Worm (Caenorhabditis elegans): ENCODE results near the gene dpf-4.

dpf-4 gene

ce11 chrIII:5828065-5828464 lies 31.0 kb upstream of the dpf-4 start:
- no peak for TF ChIP-seq Y5F2A.4 (GFP tag; optimal IDR thresholded peaks at IDR 0.05)
- peak; percentile 31; the same call in 1 of the 2 replicates for TF ChIP-seq T26A8.4 (GFP tag; IDR thresholded peaks at IDR 0.05)
- no peak for TF ChIP-seq nhr-25 (tag; optimal IDR thresholded peaks at IDR 0.05; ENCODE audit: borderline replicate concordance, insufficient read depth)
- TF ChIP-seq madf-9 (GFP tag; conservative IDR thresholded peaks at IDR 0.05), result no peak
- no peak for TF ChIP-seq ZK546.5 (tag; optimal IDR thresholded peaks at IDR 0.05)
- no peak for TF ChIP-seq F49E8.2 (tag; optimal IDR thresholded peaks at IDR 0.05; ENCODE audit: borderline replicate concordance)
- peak; percentile 56; the same call in 1 of the 2 replicates for TF ChIP-seq lim-7 (GFP tag; IDR thresholded peaks at IDR 0.05)
- TF ChIP-seq tra-1 (GFP tag; IDR thresholded peaks at IDR 0.05), result 0 out of 2 replicates have a peak, but pooled peaks have one; percentile 11
- peak; percentile 5 for TF ChIP-seq hlh-11 (tag; optimal IDR thresholded peaks at IDR 0.05)
- TF ChIP-seq nhr-11 (tag; optimal IDR thresholded peaks at IDR 0.05), result no peak
- TF ChIP-seq arid-1 (GFP tag; conservative IDR thresholded peaks at IDR 0.05), result no peak
- no peak for TF ChIP-seq spr-3 (GFP tag; optimal IDR thresholded peaks at IDR 0.05)
- TF ChIP-seq ZK337.2 (GFP tag; IDR thresholded peaks at IDR 0.05), result no peak
- no peak for TF ChIP-seq Y105C5A.15 (GFP tag; IDR thresholded peaks at IDR 0.05)
- no peak for TF ChIP-seq D1046.2 (GFP tag; IDR thresholded peaks at IDR 0.05)
- TF ChIP-seq dmd-6 (GFP tag; IDR thresholded peaks at IDR 0.05), result no peak; the same call in 1 of the 2 replicates
- TF ChIP-seq nhr-6 (tag; optimal IDR thresholded peaks at IDR 0.05), result no peak
- TF ChIP-seq lin-38 (GFP tag; IDR thresholded peaks at IDR 0.05), result 0 out of 2 replicates have a peak, but pooled peaks have one; percentile 6
- 0 out of 2 replicates have a peak, but pooled peaks have one; percentile 31 for TF ChIP-seq Y48G9A.11 (GFP tag; IDR thresholded peaks at IDR 0.05)
- no peak for TF ChIP-seq saeg-2 (GFP tag; IDR thresholded peaks at IDR 0.05)
- TF ChIP-seq hlh-30 (tag; optimal IDR thresholded peaks at IDR 0.05; ENCODE audit: insufficient read depth), result no peak
- no peak for TF ChIP-seq hif-1 (tag; optimal IDR thresholded peaks at IDR 0.05)
- no peak for TF ChIP-seq mep-1 (tag; optimal IDR thresholded peaks at IDR 0.05)
- no peak for TF ChIP-seq fos-1 (tag; optimal IDR thresholded peaks at IDR 0.05)
- no peak for TF ChIP-seq unc-39 (tag; optimal IDR thresholded peaks at IDR 0.05)
- 0 out of 2 replicates have a peak, but pooled peaks have one; percentile 19 for TF ChIP-seq mdt-29 (GFP tag; IDR thresholded peaks at IDR 0.05)
- TF ChIP-seq egl-43 (GFP tag; IDR thresholded peaks at IDR 0.05), result 0 out of 2 replicates have a peak, but pooled peaks have one; percentile 44
- no peak for TF ChIP-seq vab-7 (GFP tag; IDR thresholded peaks at IDR 0.05)
- TF ChIP-seq fkh-10 (GFP tag; optimal IDR thresholded peaks at IDR 0.05), result no peak
- no peak for TF ChIP-seq R02D3.7 (tag; optimal IDR thresholded peaks at IDR 0.05)
- TF ChIP-seq hmg-1.1 (GFP tag; IDR thresholded peaks at IDR 0.05), result 0 out of 2 replicates have a peak, but pooled peaks have one; percentile 30
- no peak for TF ChIP-seq lin-1 (GFP tag; IDR thresholded peaks at IDR 0.05)
- no peak for TF ChIP-seq aha-1 (tag)
- TF ChIP-seq madf-5 (GFP tag; IDR thresholded peaks at IDR 0.05), result 0 out of 4 replicates have a peak, but pooled peaks of 1 of the 2 experiments have one; percentile 56

ce11 chrIII:5832442-5832841 lies 26.7 kb upstream of the dpf-4 start:
- no peak for TF ChIP-seq Y5F2A.4 (GFP tag; optimal IDR thresholded peaks at IDR 0.05)
- TF ChIP-seq mdt-29 (GFP tag; IDR thresholded peaks at IDR 0.05), result no peak
- TF ChIP-seq ztf-11 (tag; optimal IDR thresholded peaks at IDR 0.05), result no peak
- no peak for TF ChIP-seq F44E2.7 (GFP tag; IDR thresholded peaks at IDR 0.05)
- no peak for TF ChIP-seq ceh-82 (tag; optimal IDR thresholded peaks at IDR 0.05)
- TF ChIP-seq zfp-2 (tag; optimal IDR thresholded peaks at IDR 0.05), result no peak
- no peak for TF ChIP-seq ama-1 (optimal IDR thresholded peaks at IDR 0.05)
- TF ChIP-seq egl-27 (tag; optimal IDR thresholded peaks at IDR 0.05), result no peak
- TF ChIP-seq nhr-41 (GFP tag; IDR thresholded peaks at IDR 0.05), result no peak
- TF ChIP-seq hmg-1.1 (GFP tag; IDR thresholded peaks at IDR 0.05), result no peak
- TF ChIP-seq set-16 (GFP tag; IDR thresholded peaks at IDR 0.05), result peak; percentile 71
- no peak for TF ChIP-seq lin-38 (GFP tag; IDR thresholded peaks at IDR 0.05)
- TF ChIP-seq aha-1 (tag), result peak; percentile 85
- peak in 1 of 2 experiments; percentile 79 for TF ChIP-seq unc-62 (GFP tag; optimal IDR thresholded peaks at IDR 0.05 in 1 of 2)
- no peak for TF ChIP-seq unc-62 (tag; optimal IDR thresholded peaks at IDR 0.05)
- TF ChIP-seq D1046.2 (GFP tag; IDR thresholded peaks at IDR 0.05), result no peak
- TF ChIP-seq egl-43 (GFP tag; IDR thresholded peaks at IDR 0.05), result peak; percentile 52; the same call in 1 of the 2 replicates
- TF ChIP-seq hlh-30 (tag; optimal IDR thresholded peaks at IDR 0.05; ENCODE audit: insufficient read depth), result no peak
- no peak for TF ChIP-seq aly-2 (tag; optimal IDR thresholded peaks at IDR 0.05)
- TF ChIP-seq daf-16 (GFP tag; optimal IDR thresholded peaks at IDR 0.05), result no peak
- TF ChIP-seq daf-16 (tag; optimal IDR thresholded peaks at IDR 0.05), result no peak
- TF ChIP-seq nhr-10 (tag; optimal IDR thresholded peaks at IDR 0.05), result no peak
- TF ChIP-seq zip-11 (GFP tag; IDR thresholded peaks at IDR 0.05), result 0 out of 2 replicates have a peak, but pooled peaks have one; percentile 30
- no peak for TF ChIP-seq rbr-2 (tag; optimal IDR thresholded peaks at IDR 0.05)
- TF ChIP-seq duxl-1 (tag; optimal IDR thresholded peaks at IDR 0.05; ENCODE audit: poor library complexity), result no peak

Measured in whole organism, L4 larva.